Fruit fly (Drosophila melanogaster) whole organism, pupa: ENCODE results near the gene elm.
A peak's percentile ranks its signal among the peaks of the same experiment; 100 is the strongest.

Experiments used
- CG10348 ChIP-seq: fragments of 200-800 bp; sonication (Bioruptor generic); IDR thresholded peaks from 2 replicates; pipeline ENCODE4 v1.3.6; 2022; ENCODE audit warnings: missing biosample characterization, missing genetic modification characterization
- CG12605 ChIP-seq: fragments of 200-800 bp; sonication (Bioruptor generic); IDR thresholded peaks from 2 replicates; pipeline ENCODE4 v1.3.6; 2022; ENCODE audit warnings: missing biosample characterization, missing genetic modification characterization
- CG13204 ChIP-seq: fragments of 200-800 bp; sonication (Bioruptor generic); optimal IDR thresholded peaks from 2 replicates; lab custom pipeline; 2018; ENCODE audit warnings: missing biosample characterization, mild to moderate bottlenecking, missing genetic modification characterization, moderate library complexity
- CG14655 ChIP-seq: fragments of 200-800 bp; sonication (Bioruptor generic); optimal IDR thresholded peaks from 3 replicates; lab custom pipeline; 2017; ENCODE audit warnings: mild to moderate bottlenecking, missing biosample characterization, missing genetic modification reagents, missing genetic modification characterization
- CG15710 ChIP-seq: fragments of 200-800 bp; sonication (Bioruptor generic); optimal IDR thresholded peaks from 2 replicates; lab custom pipeline; 2018; ENCODE audit warnings: missing biosample characterization, mild to moderate bottlenecking, missing genetic modification characterization, moderate library complexity
- CG17806 ChIP-seq: fragments of 200-800 bp; sonication (Bioruptor generic); optimal IDR thresholded peaks from 2 replicates; lab custom pipeline; 2018; ENCODE audit warnings: missing biosample characterization, mild to moderate bottlenecking, missing genetic modification characterization, moderate library complexity
- CG32121 ChIP-seq: fragments of 200-800 bp; sonication (Bioruptor generic); IDR thresholded peaks from 2 replicates; pipeline ENCODE4 v1.3.6; 2022; ENCODE audit warnings: missing biosample characterization, missing genetic modification characterization
- CG34367 ChIP-seq: fragments of 200-800 bp; sonication (Bioruptor generic); optimal IDR thresholded peaks from 2 replicates; lab custom pipeline; 2018; ENCODE audit warnings: missing biosample characterization, mild to moderate bottlenecking, missing genetic modification characterization
- CG4496 ChIP-seq: fragments of 200-800 bp; sonication (Bioruptor generic); IDR thresholded peaks from 3 replicates; pipeline ENCODE4 v1.3.6; 2022; ENCODE audit warnings: missing biosample characterization, missing genetic modification characterization
- CG8159 ChIP-seq: fragments of 200-800 bp; sonication (Bioruptor generic); optimal IDR thresholded peaks from 3 replicates; lab custom pipeline; 2018; ENCODE audit warnings: missing biosample characterization, mild to moderate bottlenecking, missing genetic modification characterization, moderate library complexity
- CG8301 ChIP-seq: fragments of 200-800 bp; sonication (Bioruptor generic); optimal IDR thresholded peaks from 2 replicates; lab custom pipeline; 2018; ENCODE audit warnings: missing biosample characterization, mild to moderate bottlenecking, missing genetic modification characterization
- CG9948 ChIP-seq: fragments of 200-800 bp; sonication (Bioruptor generic); optimal IDR thresholded peaks from 2 replicates; lab custom pipeline; 2018; ENCODE audit warnings: missing biosample characterization, mild to moderate bottlenecking, missing genetic modification characterization, moderate library complexity
- D1 ChIP-seq: fragments of 200-800 bp; sonication (Bioruptor generic); optimal IDR thresholded peaks from 2 replicates; lab custom pipeline; 2018; ENCODE audit warnings: missing biosample characterization, mild to moderate bottlenecking, missing genetic modification characterization, moderate library complexity
- EcR ChIP-seq: fragments of 200-800 bp; sonication (Bioruptor generic); optimal IDR thresholded peaks from 3 replicates; lab custom pipeline; 2019; ENCODE audit warnings: missing biosample characterization, missing genetic modification characterization, mild to moderate bottlenecking, moderate library complexity, missing genetic modification reagents
- Ets98B ChIP-seq: fragments of 200-800 bp; sonication (Bioruptor generic); IDR thresholded peaks from 2 replicates; pipeline ENCODE4 v1.3.6; 2022; ENCODE audit warnings: missing biosample characterization, missing genetic modification characterization
- Pif1A ChIP-seq: fragments of 200-800 bp; sonication (Bioruptor generic); optimal IDR thresholded peaks from 3 replicates; lab custom pipeline; 2016; ENCODE audit warnings: missing biosample characterization, missing genetic modification characterization
- Pif1B ChIP-seq: fragments of 200-800 bp; sonication (Bioruptor generic); optimal IDR thresholded peaks from 3 replicates; lab custom pipeline; 2016; ENCODE audit warnings: missing biosample characterization, missing genetic modification characterization
- Snoo ChIP-seq: fragments of 200-800 bp; sonication (Bioruptor generic); optimal IDR thresholded peaks from 3 replicates; lab custom pipeline; 2017; ENCODE audit warnings: missing biosample characterization, mild to moderate bottlenecking, missing genetic modification characterization, inconsistent platforms
- fd96Ca ChIP-seq: fragments of 200-800 bp; sonication (Bioruptor generic); IDR thresholded peaks from 3 replicates; pipeline ENCODE4 v1.3.6; 2022; ENCODE audit warnings: missing biosample characterization, missing genetic modification characterization
- gl ChIP-seq: fragments of 200-800 bp; sonication (Bioruptor generic); optimal IDR thresholded peaks from 2 replicates; lab custom pipeline; 2018; ENCODE audit warnings: missing biosample characterization, mild to moderate bottlenecking, missing genetic modification characterization
- rn ChIP-seq: fragments of 200-800 bp; sonication (Bioruptor generic); IDR thresholded peaks from 2 replicates; pipeline ENCODE4 v1.3.6; 2022; ENCODE audit warnings: missing biosample characterization, missing genetic modification characterization

The elm gene

DNA sequence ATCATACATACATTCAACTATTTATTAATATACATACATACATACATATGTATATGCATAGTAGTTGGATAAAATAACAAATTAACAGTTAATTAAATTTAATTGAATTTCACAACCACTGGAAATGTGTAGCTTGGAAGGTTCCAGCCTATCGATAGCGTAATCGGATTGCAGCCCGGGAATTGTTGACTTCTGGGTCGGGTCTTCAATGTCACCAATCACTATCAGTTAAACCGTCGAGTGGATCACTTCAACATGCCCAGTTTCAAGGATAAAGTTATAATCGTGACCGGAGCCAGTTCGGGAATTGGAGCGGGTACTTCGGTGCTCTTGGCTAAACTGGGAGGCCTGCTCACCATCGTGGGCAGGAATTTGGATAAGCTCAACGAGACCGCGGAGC is 21.2 kb downstream of the elm start, which contains the start of gene CG12171:
CG12171 (plus strand) TSS at position 191 of the 400 bp plus-strand sequence.
- no peak for TF ChIP-seq CG13204 (GFP tag; lab: Kevin White, UChicago)
- TF ChIP-seq EcR (GFP tag; lab: Kevin White, UChicago) = peak; percentile 18

DNA sequence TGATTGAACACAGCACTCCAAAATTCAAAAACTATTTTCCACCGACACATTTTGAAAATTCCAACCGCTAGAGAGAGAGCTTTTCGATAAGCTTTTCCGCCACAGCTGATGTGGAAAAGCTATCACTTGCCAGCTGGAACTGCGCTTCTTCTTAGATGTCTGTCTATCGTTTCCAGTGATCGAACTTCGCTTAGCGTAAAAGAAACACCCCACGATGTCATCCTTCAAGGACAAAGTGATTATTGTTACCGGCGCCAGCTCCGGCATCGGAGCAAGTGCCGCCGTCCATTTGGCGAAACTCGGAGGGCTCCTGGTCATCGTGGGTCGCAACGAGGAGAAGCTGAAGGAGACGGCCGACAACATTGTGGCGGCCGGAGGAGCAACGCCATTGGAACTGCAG is 22.5 kb downstream of the elm start, which contains the start of gene CG31549:
CG31549 (plus strand) TSS at position 11 of the 400 bp plus-strand sequence.
- no peak for TF ChIP-seq CG17806 (tag; lab: Kevin White, UChicago)
- no peak for TF ChIP-seq gl (tag; lab: Kevin White, UChicago)
- no peak for TF ChIP-seq CG8301 (tag; lab: Kevin White, UChicago)
- TF ChIP-seq CG8159 = no peak
- TF ChIP-seq CG15710 (tag; lab: Kevin White, UChicago) = no peak
- no peak for TF ChIP-seq CG12605 (GFP tag; lab: Robert Waterston, UW)
- TF ChIP-seq rn (GFP tag; lab: Robert Waterston, UW) = no peak
- TF ChIP-seq CG4496 (GFP tag; lab: Robert Waterston, UW) = no peak
- no peak for TF ChIP-seq Snoo (tag; lab: Kevin White, UChicago)
- TF ChIP-seq CG14655 (GFP tag; lab: Kevin White, UChicago) = no peak
- TF ChIP-seq Ets98B (GFP tag; lab: Robert Waterston, UW) = no peak
- TF ChIP-seq fd96Ca (GFP tag; lab: Robert Waterston, UW) = no peak

DNA sequence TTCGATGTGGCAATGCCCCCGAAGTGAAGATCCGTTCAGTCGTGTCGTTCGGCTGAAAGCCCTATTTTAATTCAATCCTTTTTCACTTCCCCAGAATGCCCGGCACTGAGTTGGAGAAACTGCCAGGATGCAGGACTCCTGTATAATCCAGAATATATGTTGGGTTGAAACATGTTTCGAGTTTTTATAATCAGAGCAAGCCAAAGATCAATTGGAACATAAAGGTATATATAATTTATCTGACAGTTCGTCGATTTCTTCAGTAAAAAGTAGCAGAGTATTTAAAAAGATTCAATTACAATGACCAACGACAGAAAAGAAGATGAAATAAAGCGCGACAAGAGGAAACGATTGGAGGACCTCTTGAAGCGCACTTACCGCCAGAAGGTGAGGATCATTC is 27.1 kb downstream of the elm start, which contains the start of gene CG31551:
CG31551 (plus strand) TSS at position 301 of the 400 bp plus-strand sequence.
- TF ChIP-seq D1 (tag; lab: Kevin White, UChicago) (no peak), CG8159 (no peak), fd96Ca (GFP tag; lab: Robert Waterston, UW) (no peak), CG13204 (GFP tag; lab: Kevin White, UChicago) (no peak), CG10348 (no peak), Snoo (tag; lab: Kevin White, UChicago) (no peak), Ets98B (GFP tag; lab: Robert Waterston, UW) (no peak), gl (tag; lab: Kevin White, UChicago) (no peak), CG12605 (GFP tag; lab: Robert Waterston, UW) (no peak), rn (GFP tag; lab: Robert Waterston, UW) (no peak), Pif1A (GFP tag; lab: Kevin White, UChicago) (no peak), CG9948 (tag; lab: Kevin White, UChicago) (no peak), CG15710 (tag; lab: Kevin White, UChicago) (no peak), CG14655 (GFP tag; lab: Kevin White, UChicago) (no peak), Pif1B (GFP tag; lab: Kevin White, UChicago) (no peak), CG17806 (tag; lab: Kevin White, UChicago) (no peak)

DNA sequence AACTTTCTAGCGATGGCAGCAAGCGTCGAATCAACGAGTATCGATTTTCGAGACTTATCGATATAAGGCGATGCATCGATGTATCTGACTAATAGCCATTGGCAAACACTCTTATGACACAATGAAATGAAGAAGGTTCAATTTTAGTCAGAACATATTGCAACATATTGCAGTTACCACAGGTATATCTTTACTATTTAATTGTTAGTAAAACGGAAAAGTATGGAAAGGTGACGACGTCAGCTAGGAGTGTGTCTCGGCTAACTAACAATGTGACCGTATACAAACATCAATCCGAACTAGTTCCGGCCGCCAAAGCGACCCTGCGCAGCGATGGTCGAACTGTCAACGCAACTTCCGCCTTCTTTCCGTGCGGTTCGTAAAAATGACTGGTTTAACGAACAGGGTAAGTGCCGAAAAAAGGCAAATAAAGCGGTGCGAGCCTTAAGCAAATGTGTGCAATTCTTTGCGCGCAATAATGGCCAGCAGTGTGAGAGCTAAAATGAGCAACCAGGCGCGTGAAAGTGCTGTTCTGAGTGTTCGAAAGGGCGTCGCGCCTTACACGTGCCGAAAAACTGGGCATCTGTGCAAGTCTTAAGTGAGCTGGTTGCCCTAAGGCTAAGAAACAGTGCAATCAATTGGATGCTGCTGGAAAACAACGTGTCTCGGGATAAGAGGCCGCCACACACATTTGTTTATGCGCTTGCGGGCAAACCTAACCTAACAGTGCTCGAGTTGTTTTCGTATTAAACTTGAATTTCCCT is 30.4 kb downstream of the elm start, which contains the start of the genes Dph4, Spec2 and RpL13A:
Dph4 (minus strand) TSS at position 11 of the 764 bp plus-strand sequence.
Spec2 (minus strand) TSS at position 11 of the 764 bp plus-strand sequence.
RpL13A (plus strand) TSS at position 360 of the 764 bp plus-strand sequence.
- peak; percentile 83 for TF ChIP-seq CG34367 (tag; lab: Kevin White, UChicago)
- peak; percentile 94 for TF ChIP-seq Snoo (tag; lab: Kevin White, UChicago)
- TF ChIP-seq CG9948 (tag; lab: Kevin White, UChicago) = peak; percentile 22
- no peak for TF ChIP-seq Pif1B (GFP tag; lab: Kevin White, UChicago)
- TF ChIP-seq CG17806 (tag; lab: Kevin White, UChicago) = peak; percentile 34
- TF ChIP-seq gl (tag; lab: Kevin White, UChicago) = peak; percentile 72
- TF ChIP-seq CG10348 = no peak
- TF ChIP-seq CG15710 (tag; lab: Kevin White, UChicago) = peak; percentile 63
- peak; percentile 42 for TF ChIP-seq CG8301 (tag; lab: Kevin White, UChicago)

DNA sequence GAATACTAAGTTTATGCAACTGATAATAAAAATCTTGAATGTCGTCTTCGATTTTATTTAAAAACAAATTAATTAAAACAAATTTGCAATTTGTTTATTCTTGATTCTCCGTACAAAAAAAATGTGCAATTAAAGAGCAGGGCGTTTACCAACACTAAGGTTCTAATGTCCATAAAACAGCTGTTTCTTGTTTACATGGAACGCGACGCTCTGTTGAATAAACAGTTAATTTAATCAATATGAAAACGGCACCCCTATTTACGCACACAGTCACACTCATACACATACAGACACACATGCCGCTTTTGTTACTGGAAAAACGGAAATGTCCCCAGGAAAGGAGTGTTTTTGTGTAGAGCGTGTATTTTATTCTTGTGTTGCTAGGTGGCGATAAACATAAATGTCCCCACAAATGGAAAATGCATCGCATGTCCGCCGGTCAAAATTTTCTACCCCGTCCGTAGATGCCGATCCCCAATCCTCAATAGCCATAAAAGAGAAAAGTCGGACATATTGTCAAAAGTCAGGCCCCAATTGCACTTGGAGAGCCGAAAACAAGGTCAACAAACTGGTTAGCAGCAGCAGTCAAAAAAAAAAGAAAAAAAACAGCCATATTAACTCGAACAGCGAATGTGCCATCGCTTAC is 31.6 kb downstream of the elm start:
- TF ChIP-seq EcR (GFP tag; lab: Kevin White, UChicago) = peak; percentile 25
- TF ChIP-seq gl (tag; lab: Kevin White, UChicago) = peak; percentile 27
- no peak for TF ChIP-seq CG8301 (tag; lab: Kevin White, UChicago)
- TF ChIP-seq Pif1A (GFP tag; lab: Kevin White, UChicago) = peak; percentile 21
- TF ChIP-seq Pif1B (GFP tag; lab: Kevin White, UChicago) = peak; percentile 38

DNA sequence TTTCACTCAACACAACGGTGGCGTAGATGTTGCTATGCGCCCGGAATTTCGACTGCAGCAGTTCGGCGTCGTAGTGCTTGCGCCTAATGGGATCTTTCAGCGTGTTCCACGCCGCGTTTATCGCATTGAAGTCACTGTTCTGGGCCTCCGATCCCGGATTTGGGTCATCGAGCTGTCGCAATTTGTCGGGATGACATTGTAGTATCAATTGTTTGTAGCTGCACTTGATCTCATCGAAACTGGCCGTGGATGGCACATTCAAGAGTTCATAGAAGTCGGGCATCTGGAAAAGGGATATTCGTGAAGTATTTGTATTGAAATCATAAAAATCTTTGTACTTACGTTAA is 32.3 kb downstream of the elm start:
- no peak for TF ChIP-seq CG32121
- no peak for TF ChIP-seq CG9948 (tag; lab: Kevin White, UChicago)
- no peak for TF ChIP-seq CG4496 (GFP tag; lab: Robert Waterston, UW)
- TF ChIP-seq EcR (GFP tag; lab: Kevin White, UChicago) = no peak
- TF ChIP-seq CG10348 = no peak
- TF ChIP-seq, all 21 proteins: peak for 0
